Fruit fly (Drosophila melanogaster) whole organism, embryonic: ENCODE results near the gene spn-B.

ENCODE experiments used
- Abd-B ChIP-seq: fragments of 200-800 bp; sonication (Bioruptor generic); optimal IDR thresholded peaks from 2 replicates; lab custom pipeline; 2018; ENCODE audit warnings: missing biosample characterization, mild to moderate bottlenecking, missing genetic modification characterization, moderate library complexity
- Bdp1 ChIP-seq: fragments of 200-800 bp; sonication (Bioruptor generic); optimal IDR thresholded peaks from 3 replicates; lab custom pipeline; 2016; ENCODE audit warnings: missing biosample characterization, missing genetic modification characterization
- Blimp-1 ChIP-seq: fragments of 200-800 bp; sonication (Bioruptor generic); optimal IDR thresholded peaks from 3 replicates; lab custom pipeline; 2018; ENCODE audit warnings: missing biosample characterization, missing genetic modification characterization, mild to moderate bottlenecking, moderate library complexity, missing genetic modification reagents
- CG10979 ChIP-seq: fragments of 200-800 bp; sonication (Bioruptor generic); optimal IDR thresholded peaks from 2 replicates; lab custom pipeline; 2018; ENCODE audit warnings: missing biosample characterization, mild to moderate bottlenecking, missing genetic modification characterization, moderate library complexity
- CG11504 ChIP-seq: fragments of 200-800 bp; sonication (Bioruptor generic); optimal IDR thresholded peaks from 3 replicates; lab custom pipeline; 2019; ENCODE audit warnings: missing biosample characterization, mild to moderate bottlenecking, missing genetic modification characterization, moderate library complexity
- CG15269 ChIP-seq: fragments of 200-800 bp; sonication (Bioruptor generic); optimal IDR thresholded peaks from 2 replicates; lab custom pipeline; 2018; ENCODE audit warnings: missing biosample characterization, mild to moderate bottlenecking, missing genetic modification characterization, moderate library complexity
- CG1529 ChIP-seq: fragments of 200-800 bp; sonication (Bioruptor generic); optimal IDR thresholded peaks from 3 replicates; lab custom pipeline; 2018; ENCODE audit warnings: missing biosample characterization, missing genetic modification characterization
- CG15514 ChIP-seq: fragments of 200-800 bp; sonication (Bioruptor generic); optimal IDR thresholded peaks from 3 replicates; lab custom pipeline; 2017; ENCODE audit warnings: missing biosample characterization, missing genetic modification characterization, mild to moderate bottlenecking, moderate library complexity, missing genetic modification reagents
- CG17328 ChIP-seq: fragments of 200-800 bp; sonication (Bioruptor generic); IDR thresholded peaks from 2 replicates; pipeline ENCODE4 v1.3.6; 2022; ENCODE audit warnings: missing biosample characterization, missing genetic modification characterization
- CG17359 ChIP-seq: fragments of 200-800 bp; sonication (Bioruptor generic); optimal IDR thresholded peaks from 3 replicates; lab custom pipeline; 2018; ENCODE audit warnings: missing biosample characterization, mild to moderate bottlenecking, missing genetic modification characterization, moderate library complexity
- CG17361 ChIP-seq: fragments of 200-800 bp; sonication (Bioruptor generic); IDR thresholded peaks from 3 replicates; pipeline ENCODE4 v1.3.6; 2022; ENCODE audit warnings: missing biosample characterization, missing genetic modification characterization
- CG17385 ChIP-seq: fragments of 200-800 bp; sonication (Bioruptor generic); optimal IDR thresholded peaks from 3 replicates; lab custom pipeline; 2018; ENCODE audit warnings: missing biosample characterization, mild to moderate bottlenecking, missing genetic modification characterization
- CG18262 ChIP-seq: fragments of 200-800 bp; optimal IDR thresholded peaks from 3 replicates; lab custom pipeline; 2019; ENCODE audit warnings: missing biosample characterization, mild to moderate bottlenecking, missing genetic modification characterization, moderate library complexity
- CG31365 ChIP-seq: fragments of 200-800 bp; sonication (Bioruptor generic); optimal IDR thresholded peaks from 2 replicates; lab custom pipeline; 2018; ENCODE audit warnings: missing biosample characterization, mild to moderate bottlenecking, missing genetic modification characterization
- CG3847 ChIP-seq: fragments of 200-800 bp; sonication (Bioruptor generic); IDR thresholded peaks from 2 replicates; pipeline ENCODE4 v1.3.6; 2022; ENCODE audit warnings: missing biosample characterization, missing genetic modification characterization
- CG3995 ChIP-seq: fragments of 200-800 bp; sonication (Bioruptor generic); optimal IDR thresholded peaks from 3 replicates; lab custom pipeline; 2016; ENCODE audit warnings: missing biosample characterization, missing genetic modification characterization
- CG4360 ChIP-seq: fragments of 200-800 bp; sonication (Bioruptor generic); IDR thresholded peaks from 2 replicates; pipeline ENCODE4 v1.3.6; 2022; ENCODE audit warnings: missing biosample characterization, missing genetic modification characterization
- CG43689 ChIP-seq: fragments of 200-800 bp; sonication (Bioruptor generic); IDR thresholded peaks from 2 replicates; pipeline ENCODE4 v1.3.6; 2022; ENCODE audit warnings: missing biosample characterization, missing genetic modification characterization
- CG5180 ChIP-seq: fragments of 200-800 bp; sonication (Bioruptor generic); optimal IDR thresholded peaks from 3 replicates; lab custom pipeline; 2017; ENCODE audit warnings: missing biosample characterization, missing genetic modification characterization, mild to moderate bottlenecking, moderate library complexity, missing genetic modification reagents
- CG6854 ChIP-seq: fragments of 200-800 bp; sonication (Bioruptor generic); optimal IDR thresholded peaks from 3 replicates; lab custom pipeline; 2017; ENCODE audit warnings: missing biosample characterization, mild to moderate bottlenecking, missing genetic modification characterization
- CG7786 ChIP-seq: fragments of 200-800 bp; sonication (Bioruptor generic); optimal IDR thresholded peaks from 2 replicates; lab custom pipeline; 2016; ENCODE audit warnings: missing biosample characterization, missing genetic modification characterization
- CG8359 ChIP-seq: fragments of 200-800 bp; sonication (Bioruptor generic); optimal IDR thresholded peaks from 2 replicates; lab custom pipeline; 2017; ENCODE audit warnings: missing biosample characterization, mild to moderate bottlenecking, missing genetic modification characterization, borderline replicate concordance
- Dfd ChIP-seq, 2 experiments: fragments of >200 bp; optimal IDR thresholded peaks; 2 replicates each; lab custom pipeline; 2017; ENCODE audit warnings: missing biosample characterization in 2 of 2, missing genetic modification characterization in 2 of 2
- Dll ChIP-seq: fragments of 200-800 bp; sonication (Bioruptor generic); IDR thresholded peaks from 4 replicates; pipeline ENCODE4 v1.3.6; 2022; ENCODE audit warnings: missing biosample characterization, missing genetic modification characterization; ENCODE audit not compliant: partially characterized antibody
- Eip74EF ChIP-seq, 2 experiments: fragments of 200-800 bp in 1 of 2; fragments of >200 bp in 1 of 2; sonication (Bioruptor generic) in 1 of 2; optimal IDR thresholded peaks; 2 replicates each; lab custom pipeline; 2017 to 2019; ENCODE audit warnings: missing biosample characterization in 2 of 2, missing genetic modification characterization in 2 of 2, mild to moderate bottlenecking in 1 of 2, moderate library complexity in 1 of 2
- Hr78 ChIP-seq, 2 experiments: fragments of 200-800 bp in 1 of 2; fragments of >200 bp in 1 of 2; sonication (Bioruptor generic) in 1 of 2; optimal IDR thresholded peaks; 2 replicates each; lab custom pipeline; 2017 to 2019; ENCODE audit warnings: missing biosample characterization in 2 of 2, missing genetic modification characterization in 2 of 2, mild to moderate bottlenecking in 1 of 2, moderate library complexity in 1 of 2
- Med ChIP-seq: fragments of 200-800 bp; sonication (Bioruptor generic); peaks from one replicate; lab custom pipeline; 2016; ENCODE audit warnings: missing biosample characterization, missing genetic modification characterization, mild to moderate bottlenecking, inconsistent platforms, moderate library complexity
- Sox102F ChIP-seq: fragments of 200-800 bp; sonication (Bioruptor generic); optimal IDR thresholded peaks from 2 replicates; lab custom pipeline; 2018; ENCODE audit warnings: missing biosample characterization, mild to moderate bottlenecking, missing genetic modification characterization, moderate library complexity
- Xbp1 ChIP-seq: fragments of 200-800 bp; sonication (Bioruptor generic); optimal IDR thresholded peaks from 3 replicates; lab custom pipeline; 2016; ENCODE audit warnings: missing biosample characterization, mild to moderate bottlenecking, missing genetic modification characterization
- bsh ChIP-seq, 2 experiments: fragments of 200-800 bp; sonication (Bioruptor generic); optimal IDR thresholded peaks; 2 replicates each; lab custom pipeline; 2017 to 2018; ENCODE audit warnings: mild to moderate bottlenecking in 2 of 2, missing biosample characterization in 2 of 2, missing genetic modification characterization in 2 of 2, moderate library complexity in 1 of 2
- cg ChIP-seq: fragments of 200-800 bp; sonication (Bioruptor generic); optimal IDR thresholded peaks from 3 replicates; lab custom pipeline; 2019; ENCODE audit warnings: missing biosample characterization, mild to moderate bottlenecking, missing genetic modification characterization, moderate library complexity
- chinmo ChIP-seq: fragments of 200-800 bp; sonication (Bioruptor generic); IDR thresholded peaks from 4 replicates; pipeline ENCODE4 v1.3.6; 2022; ENCODE audit warnings: missing biosample characterization, missing genetic modification characterization; ENCODE audit not compliant: partially characterized antibody
- corto ChIP-seq: fragments of 200-800 bp; sonication (Bioruptor generic); optimal IDR thresholded peaks from 2 replicates; lab custom pipeline; 2016; ENCODE audit warnings: missing biosample characterization, mild to moderate bottlenecking, missing genetic modification characterization, moderate library complexity
- dmrt99B ChIP-seq: fragments of 200-800 bp; sonication (Bioruptor generic); optimal IDR thresholded peaks from 2 replicates; lab custom pipeline; 2018; ENCODE audit warnings: missing biosample characterization, mild to moderate bottlenecking, missing genetic modification characterization, moderate library complexity
- dysf ChIP-seq: fragments of 200-800 bp; sonication (Bioruptor generic); IDR thresholded peaks from 3 replicates; pipeline ENCODE4 v1.3.6; 2022; ENCODE audit warnings: missing biosample characterization, missing genetic modification characterization
- gcm ChIP-seq: fragments of 200-800 bp; sonication (Bioruptor generic); optimal IDR thresholded peaks from 2 replicates; lab custom pipeline; 2019; ENCODE audit warnings: missing biosample characterization, mild to moderate bottlenecking, missing genetic modification characterization, moderate library complexity
- gem ChIP-seq: fragments of 200-800 bp; sonication (Bioruptor generic); optimal IDR thresholded peaks from 2 replicates; lab custom pipeline; 2019; ENCODE audit warnings: missing biosample characterization, mild to moderate bottlenecking, missing genetic modification characterization, moderate library complexity
- knrl ChIP-seq: fragments of 200-800 bp; sonication (Bioruptor generic); IDR thresholded peaks from 3 replicates; pipeline ENCODE4 v1.3.6; 2022; ENCODE audit warnings: missing biosample characterization, missing genetic modification characterization; ENCODE audit not compliant: partially characterized antibody
- lab ChIP-seq: fragments of 200-800 bp; sonication (Bioruptor generic); optimal IDR thresholded peaks from 3 replicates; lab custom pipeline; 2017; ENCODE audit warnings: missing biosample characterization, missing genetic modification characterization, mild to moderate bottlenecking, moderate library complexity, missing genetic modification reagents
- lbe ChIP-seq: fragments of 200-800 bp; sonication (Bioruptor generic); optimal IDR thresholded peaks from 2 replicates; lab custom pipeline; 2016; ENCODE audit warnings: missing biosample characterization, mild to moderate bottlenecking, missing genetic modification characterization
- nom ChIP-seq: fragments of 200-800 bp; sonication (Bioruptor generic); optimal IDR thresholded peaks from 2 replicates; lab custom pipeline; 2017; ENCODE audit warnings: missing biosample characterization, missing genetic modification characterization, mild to moderate bottlenecking, moderate library complexity, missing genetic modification reagents
- ranshi ChIP-seq: fragments of 200-800 bp; sonication (Bioruptor generic); IDR thresholded peaks from 2 replicates; pipeline ENCODE4 v1.3.6; 2022; ENCODE audit warnings: missing biosample characterization, missing genetic modification characterization
- sens ChIP-seq: fragments of 200-800 bp; sonication (Bioruptor generic); peaks from one replicate; lab custom pipeline; 2016; ENCODE audit warnings: missing biosample characterization, missing genetic modification characterization
- sens-2 ChIP-seq: fragments of 200-800 bp; sonication (Bioruptor generic); IDR thresholded peaks from 2 replicates; pipeline ENCODE4 v1.3.6; 2022; ENCODE audit warnings: missing biosample characterization, missing genetic modification characterization
- slp2 ChIP-seq: fragments of 200-800 bp; sonication (Bioruptor generic); optimal IDR thresholded peaks from 2 replicates; lab custom pipeline; 2016; ENCODE audit warnings: missing biosample characterization, missing genetic modification characterization
- sob ChIP-seq: fragments of 200-800 bp; sonication (Bioruptor generic); IDR thresholded peaks from 2 replicates; pipeline ENCODE4 v1.3.6; 2022; ENCODE audit warnings: missing biosample characterization, missing genetic modification characterization
- trem ChIP-seq: fragments of 200-800 bp; optimal IDR thresholded peaks from 3 replicates; lab custom pipeline; 2019; ENCODE audit warnings: missing biosample characterization, mild to moderate bottlenecking, missing genetic modification characterization, moderate library complexity
- unpg ChIP-seq: fragments of 200-800 bp; sonication (Bioruptor generic); optimal IDR thresholded peaks from 3 replicates; lab custom pipeline; 2018; ENCODE audit warnings: missing biosample characterization, mild to moderate bottlenecking, missing genetic modification characterization, moderate library complexity
- wor ChIP-seq: fragments of 200-800 bp; sonication (Bioruptor generic); IDR thresholded peaks from 2 replicates; pipeline ENCODE4 v1.3.6; 2022; ENCODE audit warnings: missing biosample characterization, missing genetic modification characterization

The spn-B gene

DNA sequence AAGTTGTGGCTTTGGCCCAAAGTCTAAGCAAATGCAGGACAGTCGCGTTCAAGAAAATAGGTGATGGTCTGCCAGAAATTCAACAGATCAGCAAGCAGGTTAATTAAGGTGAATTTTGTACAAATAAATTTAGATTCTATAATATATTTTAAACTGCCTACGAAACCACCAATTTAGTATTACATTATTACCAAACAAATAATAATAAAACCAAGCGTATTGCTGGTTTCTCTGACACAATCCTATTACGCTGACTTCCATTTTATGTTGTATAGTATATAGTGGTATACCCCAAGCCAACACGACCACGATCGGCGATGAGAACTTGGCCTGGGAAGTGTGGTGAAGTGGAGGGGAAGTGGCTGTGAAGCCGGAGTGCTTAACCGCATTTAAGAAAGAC lies 36.4 kb upstream of the spn-B start (continued):
- TF ChIP-seq trem (tag; lab: Kevin White, UChicago) (no peak), cg (GFP tag; lab: Kevin White, UChicago) (no peak), CG31365 (no peak), lab (GFP tag; lab: Kevin White, UChicago) (peak; percentile 16), dmrt99B (peak; percentile 19), Dll (GFP tag; lab: Robert Waterston, UW) (no peak), Hr78 (GFP tag; optimal IDR thresholded peaks at IDR 0.05; lab: Kevin White, UChicago) (no peak), wor (no peak), Blimp-1 (GFP tag; lab: Kevin White, UChicago) (peak; percentile 33), CG6854 (GFP tag; lab: Kevin White, UChicago) (no peak), Dfd (GFP tag; optimal IDR thresholded peaks at IDR 0.05; lab: Kevin White, UChicago) (no peak), CG7786 (GFP tag; lab: Kevin White, UChicago) (no peak), CG17385 (GFP tag; lab: Kevin White, UChicago) (peak; percentile 3), sob (no peak), dysf (peak; percentile 34; the same call in 1 of the 3 replicates), CG17328 (GFP tag; lab: Robert Waterston, UW) (0 out of 2 replicates have a peak, but pooled peaks have one; percentile 11), CG18262 (peak; percentile 1), nom (GFP tag; lab: Kevin White, UChicago) (peak; percentile 74), CG3995 (GFP tag; lab: Kevin White, UChicago) (no peak), Eip74EF (GFP tag; optimal IDR thresholded peaks at IDR 0.05; lab: Kevin White, UChicago) (peak in 1 of 2 experiments; percentile 22), CG4360 (GFP tag; lab: Robert Waterston, UW) (no peak), sens-2 (no peak), Bdp1 (GFP tag; lab: Kevin White, UChicago) (no peak), CG10979 (tag; lab: Kevin White, UChicago) (peak; percentile 16), lbe (GFP tag; lab: Kevin White, UChicago) (peak; percentile 71), CG11504 (tag; lab: Kevin White, UChicago) (peak; percentile 54), Sox102F (peak; percentile 13), bsh (GFP tag; optimal IDR thresholded peaks at IDR 0.05; lab: Kevin White, UChicago) (peak; percentile 19 to 72), CG5180 (GFP tag; lab: Kevin White, UChicago) (peak; percentile 6), gem (tag; lab: Kevin White, UChicago) (peak; percentile 26), chinmo (GFP tag; lab: Robert Waterston, UW) (0 out of 4 replicates have a peak, but pooled peaks have one; percentile 52), Abd-B (GFP tag; lab: Kevin White, UChicago) (no peak), Xbp1 (GFP tag; lab: Kevin White, UChicago) (peak; percentile 9), gcm (GFP tag; lab: Kevin White, UChicago) (no peak), CG17361 (GFP tag; lab: Robert Waterston, UW) (0 out of 3 replicates have a peak, but pooled peaks have one; percentile 33), CG3847 (GFP tag; lab: Robert Waterston, UW) (no peak), sens (peak; percentile 52), CG15514 (GFP tag; lab: Kevin White, UChicago) (peak; percentile 15), unpg (GFP tag; lab: Kevin White, UChicago) (peak; percentile 32), CG1529 (GFP tag; lab: Kevin White, UChicago) (no peak), slp2 (GFP tag; lab: Kevin White, UChicago) (no peak), knrl (GFP tag; lab: Robert Waterston, UW) (no peak), Med (no peak), CG43689 (GFP tag; lab: Robert Waterston, UW) (no peak), CG15269 (tag; lab: Kevin White, UChicago) (peak; percentile 51), CG17359 (tag; lab: Kevin White, UChicago) (peak; percentile 27), corto (peak; percentile 45), CG8359 (no peak), ranshi (GFP tag; lab: Robert Waterston, UW) (no peak)
